Worm (Caenorhabditis elegans) whole organism, L4 larva: ENCODE data around the gene adal-1.

ENCODE experiments used
- D1046.2 ChIP-seq: fragments of 200-800 bp; sonication (Bioruptor generic); IDR thresholded peaks from 2 replicates; pipeline ENCODE4 v1.3.6; 2022; ENCODE audit warnings: missing genetic modification characterization, missing compliant biosample characterization
- F26F4.8 ChIP-seq: fragments of 200-800 bp; sonication (Bioruptor generic); conservative IDR thresholded peaks from 2 replicates; pipeline ENCODE4 v1.3.6; 2022; ENCODE audit warnings: missing genetic modification characterization, missing compliant biosample characterization
- F37D6.2 ChIP-seq: sonication (generic microtip); optimal IDR thresholded peaks from 2 replicates; lab custom pipeline; 2016; ENCODE audit warnings: mild to moderate bottlenecking, missing genetic modification characterization, missing compliant biosample characterization
- F44E2.7 ChIP-seq: fragments of 200-800 bp; sonication (Bioruptor generic); IDR thresholded peaks from 2 replicates; pipeline ENCODE4 v2.1.2; 2022; ENCODE audit warnings: missing genetic modification characterization, missing compliant biosample characterization
- R02D3.7 ChIP-seq: fragments of 150-350 bp; sonication (generic microtip); optimal IDR thresholded peaks from 3 replicates; lab custom pipeline; 2014; ENCODE audit warnings: missing biosample characterization, missing genetic modification characterization
- Y75B8A.6 ChIP-seq: fragments of 200-800 bp; sonication (Bioruptor generic); IDR thresholded peaks from 2 replicates; pipeline ENCODE4 v1.3.6; 2022; ENCODE audit warnings: missing genetic modification reagents, missing genetic modification characterization, missing compliant biosample characterization
- ZK337.2 ChIP-seq: fragments of 200-800 bp; sonication (Bioruptor generic); IDR thresholded peaks from 2 replicates; pipeline ENCODE4 v1.3.6; 2022; ENCODE audit warnings: missing genetic modification reagents, missing genetic modification characterization, missing compliant biosample characterization
- ZK546.5 ChIP-seq, 2 experiments: sonication (generic microtip); optimal IDR thresholded peaks; 2 replicates each; lab custom pipeline; 2017; ENCODE audit warnings: missing biosample characterization in 2 of 2, missing genetic modification characterization in 2 of 2
- aha-1 ChIP-seq: fragments of 150-350 bp; peaks from one replicate; lab custom pipeline; 2014; ENCODE audit warnings: missing biosample characterization, missing genetic modification characterization
- arid-1 ChIP-seq: fragments of 200-800 bp; sonication (Bioruptor generic); conservative IDR thresholded peaks from 2 replicates; pipeline ENCODE4 v1.3.6; 2022; ENCODE audit warnings: missing genetic modification reagents, missing genetic modification characterization, missing compliant biosample characterization
- ceh-44 ChIP-seq: fragments of 200-800 bp; sonication (Bioruptor generic); IDR thresholded peaks from 2 replicates; pipeline ENCODE4 v1.3.6; 2022; ENCODE audit warnings: missing genetic modification reagents, missing genetic modification characterization, missing compliant biosample characterization
- ceh-82 ChIP-seq: sonication (generic microtip); optimal IDR thresholded peaks from 2 replicates; lab custom pipeline; 2017; ENCODE audit warnings: missing biosample characterization, missing genetic modification characterization
- ces-1 ChIP-seq: fragments of 150-350 bp; sonication (generic microtip); optimal IDR thresholded peaks from 4 replicates; lab custom pipeline; 2014; ENCODE audit warnings: missing biosample characterization, missing genetic modification reagents, missing genetic modification characterization
- cey-2 ChIP-seq: sonication (generic microtip); optimal IDR thresholded peaks from 3 replicates; lab custom pipeline; 2017; ENCODE audit warnings: missing genetic modification characterization, mild to moderate bottlenecking, missing compliant biosample characterization, antibody characterized with exemption, borderline replicate concordance; ENCODE audit not compliant: insufficient read depth
- daf-16 ChIP-seq, 3 experiments: sonication (generic microtip); optimal IDR thresholded peaks; 2 replicates each; lab custom pipeline; 2016 to 2017; ENCODE audit warnings: missing genetic modification characterization in 3 of 3, missing genetic modification reagents in 3 of 3, mild to moderate bottlenecking in 2 of 3, missing compliant biosample characterization in 2 of 3, missing biosample characterization in 1 of 3, moderate library complexity in 1 of 3
- dmd-6 ChIP-seq: fragments of 200-800 bp; sonication (Bioruptor generic); IDR thresholded peaks from 2 replicates; pipeline ENCODE4 v1.3.6; 2022; ENCODE audit warnings: missing genetic modification reagents, missing genetic modification characterization, missing compliant biosample characterization
- dve-1 ChIP-seq: sonication (generic microtip); optimal IDR thresholded peaks from 2 replicates; lab custom pipeline; 2017; ENCODE audit warnings: antibody characterized with exemption, mild to moderate bottlenecking, missing genetic modification characterization, missing compliant biosample characterization; ENCODE audit not compliant: insufficient read depth
- hlh-11 ChIP-seq: fragments of 200-800 bp; sonication (Bioruptor generic); optimal IDR thresholded peaks from 2 replicates; lab custom pipeline; 2018; ENCODE audit warnings: mild to moderate bottlenecking, missing genetic modification characterization, missing compliant biosample characterization
- hmg-1.1 ChIP-seq: fragments of 200-800 bp; sonication (Bioruptor generic); IDR thresholded peaks from 2 replicates; pipeline ENCODE4 v1.3.6; 2022; ENCODE audit warnings: missing genetic modification reagents, missing genetic modification characterization, missing compliant biosample characterization
- lin-39 ChIP-seq: fragments of 150-350 bp; optimal IDR thresholded peaks from 2 replicates; lab custom pipeline; 2014; ENCODE audit warnings: missing biosample characterization, missing genetic modification reagents, missing genetic modification characterization
- madf-5 ChIP-seq, 2 experiments: fragments of 200-800 bp; sonication (Bioruptor generic); IDR thresholded peaks; 2 replicates each; pipeline ENCODE4 v1.3.6; 2022; ENCODE audit warnings: missing compliant biosample characterization in 2 of 2, missing genetic modification characterization in 2 of 2
- madf-9 ChIP-seq: fragments of 200-800 bp; sonication (Bioruptor generic); conservative IDR thresholded peaks from 2 replicates; pipeline ENCODE4 v1.3.6; 2022; ENCODE audit warnings: missing genetic modification reagents, missing genetic modification characterization, missing compliant biosample characterization
- mdt-29 ChIP-seq: fragments of 200-800 bp; sonication (Bioruptor generic); IDR thresholded peaks from 2 replicates; pipeline ENCODE4 v1.3.6; 2022; ENCODE audit warnings: missing genetic modification reagents, missing genetic modification characterization, missing compliant biosample characterization
- mxl-2 ChIP-seq: fragments of 200-800 bp; sonication (Bioruptor generic); conservative IDR thresholded peaks from 2 replicates; pipeline ENCODE4 v1.3.6; 2022; ENCODE audit warnings: missing genetic modification reagents, missing genetic modification characterization, missing compliant biosample characterization
- nhr-10 ChIP-seq: fragments of 150-350 bp; optimal IDR thresholded peaks from 2 replicates; lab custom pipeline; 2014; ENCODE audit warnings: missing biosample characterization, missing genetic modification characterization
- nhr-102 ChIP-seq: sonication (generic microtip); optimal IDR thresholded peaks from 2 replicates; lab custom pipeline; 2016; ENCODE audit warnings: mild to moderate bottlenecking, missing genetic modification characterization, moderate library complexity, missing compliant biosample characterization
- nhr-11 ChIP-seq: fragments of 150-350 bp; optimal IDR thresholded peaks from 2 replicates; lab custom pipeline; 2014; ENCODE audit warnings: missing biosample characterization, missing genetic modification characterization
- nhr-111 ChIP-seq: fragments of 200-800 bp; sonication (Bioruptor generic); optimal IDR thresholded peaks from 2 replicates; lab custom pipeline; 2018; ENCODE audit warnings: mild to moderate bottlenecking, missing genetic modification characterization, missing compliant biosample characterization
- nhr-25 ChIP-seq: sonication (generic microtip); optimal IDR thresholded peaks from 2 replicates; lab custom pipeline; 2017; ENCODE audit warnings: missing genetic modification characterization, mild to moderate bottlenecking, missing compliant biosample characterization, antibody characterized with exemption, moderate library complexity, borderline replicate concordance; ENCODE audit not compliant: insufficient read depth
- nhr-28 ChIP-seq: fragments of 150-350 bp; optimal IDR thresholded peaks from 2 replicates; lab custom pipeline; 2014; ENCODE audit warnings: missing biosample characterization, missing genetic modification characterization
- nhr-48 ChIP-seq: sonication (generic microtip); optimal IDR thresholded peaks from 2 replicates; lab custom pipeline; 2016; ENCODE audit warnings: mild to moderate bottlenecking, missing genetic modification characterization, missing compliant biosample characterization
- nhr-6 ChIP-seq: fragments of 150-350 bp; optimal IDR thresholded peaks from 2 replicates; lab custom pipeline; 2014; ENCODE audit warnings: missing biosample characterization, missing genetic modification characterization
- nhr-77 ChIP-seq: fragments of 150-350 bp; optimal IDR thresholded peaks from 2 replicates; lab custom pipeline; 2014; ENCODE audit warnings: missing biosample characterization, missing genetic modification characterization
- sdz-12 ChIP-seq: fragments of 200-800 bp; sonication (Bioruptor generic); optimal IDR thresholded peaks from 2 replicates; lab custom pipeline; 2018; ENCODE audit warnings: mild to moderate bottlenecking, missing genetic modification characterization, missing compliant biosample characterization
- set-16 ChIP-seq: fragments of 200-800 bp; sonication (Bioruptor generic); IDR thresholded peaks from 2 replicates; pipeline ENCODE4 v1.3.6; 2022; ENCODE audit warnings: missing genetic modification reagents, missing genetic modification characterization, missing compliant biosample characterization
- snpc-1.2 ChIP-seq: fragments of 200-800 bp; sonication (Bioruptor generic); IDR thresholded peaks from 2 replicates; pipeline ENCODE4 v1.3.6; 2022; ENCODE audit warnings: missing genetic modification reagents, missing genetic modification characterization, missing compliant biosample characterization
- snpc-4 ChIP-seq: fragments of 150-350 bp; optimal IDR thresholded peaks from 2 replicates; lab custom pipeline; 2014; ENCODE audit warnings: missing biosample characterization, missing genetic modification characterization
- spr-3 ChIP-seq: fragments of 200-800 bp; sonication (Bioruptor generic); optimal IDR thresholded peaks from 2 replicates; lab custom pipeline; 2018; ENCODE audit warnings: mild to moderate bottlenecking, missing genetic modification characterization, missing compliant biosample characterization
- tag-97 ChIP-seq: fragments of 200-800 bp; sonication (Bioruptor generic); IDR thresholded peaks from 2 replicates; pipeline ENCODE4 v1.3.6; 2022; ENCODE audit warnings: missing genetic modification characterization, missing compliant biosample characterization
- unc-130 ChIP-seq: sonication (generic microtip); optimal IDR thresholded peaks from 2 replicates; lab custom pipeline; 2016; ENCODE audit warnings: missing genetic modification reagents, missing genetic modification characterization, missing compliant biosample characterization
- unc-62 ChIP-seq, 3 experiments: fragments of 150-350 bp in 1 of 3; sonication (generic microtip); optimal IDR thresholded peaks in 2 of 3; peaks in 1 of 3; 1 replicate in 1 of 3; 2 replicates in 2 of 3; lab custom pipeline; 2014 to 2017; ENCODE audit warnings: missing biosample characterization in 3 of 3, missing genetic modification characterization in 3 of 3, missing genetic modification reagents in 3 of 3, missing genotype in 1 of 3
- vab-7 ChIP-seq: fragments of 200-800 bp; sonication (Bioruptor generic); IDR thresholded peaks from 2 replicates; pipeline ENCODE4 v1.3.6; 2022; ENCODE audit warnings: missing genetic modification reagents, missing genetic modification characterization, missing compliant biosample characterization
- zfp-2 ChIP-seq: sonication (generic microtip); optimal IDR thresholded peaks from 2 replicates; lab custom pipeline; 2016; ENCODE audit warnings: mild to moderate bottlenecking, missing genetic modification characterization, missing compliant biosample characterization
- zfp-3 ChIP-seq: fragments of 200-800 bp; sonication (Bioruptor generic); conservative IDR thresholded peaks from 2 replicates; pipeline ENCODE4 v1.3.6; 2022; ENCODE audit warnings: missing genetic modification reagents, missing genetic modification characterization, missing compliant biosample characterization
- zip-11 ChIP-seq: fragments of 200-800 bp; sonication (Bioruptor generic); IDR thresholded peaks from 2 replicates; pipeline ENCODE4 v1.3.6; 2022; ENCODE audit warnings: missing genetic modification characterization, missing compliant biosample characterization
- ztf-7 ChIP-seq: fragments of 150-350 bp; optimal IDR thresholded peaks from 2 replicates; lab custom pipeline; 2014; ENCODE audit warnings: missing biosample characterization, missing genetic modification characterization

adal-1 gene

DNA sequence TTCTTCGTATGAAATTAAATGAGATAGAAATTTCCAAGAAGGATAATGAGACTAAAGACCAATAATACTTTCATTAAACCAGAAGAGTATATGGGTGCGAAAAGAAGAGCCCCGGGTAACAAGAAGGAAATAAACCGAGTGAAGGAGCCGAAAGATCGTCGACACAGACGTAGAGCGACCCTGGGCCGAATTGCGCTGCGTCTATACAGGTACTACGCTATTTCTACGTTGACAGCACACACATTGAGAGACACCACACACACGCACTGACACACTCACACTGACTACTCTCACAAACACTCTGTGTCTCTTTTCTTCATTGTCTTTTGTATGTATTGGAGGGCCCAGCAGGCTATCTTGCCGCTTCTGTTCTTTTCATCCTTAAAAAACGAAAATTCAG lies 34.6 kb downstream of the adal-1 start (continued):
- TF ChIP-seq daf-16 (GFP tag; optimal IDR thresholded peaks at IDR 0.05; lab: Kevin White, UChicago) = no peak
- peak; percentile 40 for TF ChIP-seq daf-16 (tag; optimal IDR thresholded peaks at IDR 0.05; lab: Kevin White, UChicago)
- TF ChIP-seq nhr-6 (tag; lab: Kevin White, UChicago) = peak; percentile 2
- TF ChIP-seq arid-1 = no peak
- TF ChIP-seq nhr-102 = no peak
- TF ChIP-seq snpc-4 (tag; lab: Kevin White, UChicago) = no peak
- no peak for TF ChIP-seq nhr-48 (tag; lab: Kevin White, UChicago)
- TF ChIP-seq ceh-44 (GFP tag; lab: Robert Waterston, UW) = no peak
- TF ChIP-seq dmd-6 = peak; percentile 46; the same call in 1 of the 2 replicates
- no peak for TF ChIP-seq Y75B8A.6
- peak; percentile 71 for TF ChIP-seq hmg-1.1 (GFP tag; lab: Robert Waterston, UW)
- TF ChIP-seq zip-11 (GFP tag; lab: Robert Waterston, UW) = no peak
- TF ChIP-seq, all 104 proteins: peak for 22

ce11 chrII:6858201-6858600 lies 35.2 kb downstream of the adal-1 start, which contains the start of gene dnj-5:
Gene dnj-5 (minus strand): TSS chrII:6858301.
- TF ChIP-seq unc-130 (GFP tag; lab: Kevin White, UChicago) = no peak
- TF ChIP-seq aha-1 (tag; lab: Kevin White, UChicago) = peak; percentile 50
- TF ChIP-seq zfp-3 (GFP tag; lab: Robert Waterston, UW) = no peak
- TF ChIP-seq madf-9 = no peak
- TF ChIP-seq spr-3 (GFP tag; lab: Kevin White, UChicago) = no peak
- TF ChIP-seq, all 104 proteins: peak for 1

- peak; percentile 39 for TF ChIP-seq F37D6.2 (tag; lab: Kevin White, UChicago)
- TF ChIP-seq nhr-77 (tag; lab: Kevin White, UChicago) = peak; percentile 56
- TF ChIP-seq zfp-2 = no peak
- peak; percentile 75 for TF ChIP-seq nhr-25 (tag; lab: Kevin White, UChicago)
- peak; percentile 76 for TF ChIP-seq nhr-11
- no peak for TF ChIP-seq ZK546.5 (tag; optimal IDR thresholded peaks at IDR 0.05; lab: Kevin White, UChicago)
- TF ChIP-seq R02D3.7 (tag; lab: Kevin White, UChicago) = no peak
- peak; percentile 66; the same call in 1 of the 2 replicates for TF ChIP-seq ZK337.2 (GFP tag; lab: Robert Waterston, UW)
- TF ChIP-seq lin-39 (tag; lab: Kevin White, UChicago) = no peak
- TF ChIP-seq madf-5 (GFP tag; IDR thresholded peaks at IDR 0.05; lab: Robert Waterston, UW) = peak; percentile 18 to 74; a peak in 1 of 4 replicates
- TF ChIP-seq ceh-82 (tag; lab: Kevin White, UChicago) = no peak
- peak; percentile 59 for TF ChIP-seq dve-1 (tag; lab: Kevin White, UChicago)
- TF ChIP-seq ztf-7 (tag; lab: Kevin White, UChicago) = peak; percentile 5
- TF ChIP-seq mxl-2 (GFP tag; lab: Robert Waterston, UW) = 0 out of 2 replicates have a peak, but pooled peaks have one; percentile 4
- TF ChIP-seq nhr-28 = peak; percentile 68
- TF ChIP-seq nhr-6 (tag; lab: Kevin White, UChicago) = peak; percentile 16
- peak; percentile 71 for TF ChIP-seq hlh-11 (tag; lab: Kevin White, UChicago)
- TF ChIP-seq set-16 (GFP tag; lab: Robert Waterston, UW) = peak; percentile 65
- TF ChIP-seq cey-2 (tag; lab: Kevin White, UChicago) = no peak
- no peak for TF ChIP-seq tag-97 (GFP tag; lab: Robert Waterston, UW)
- TF ChIP-seq F26F4.8 (GFP tag; lab: Robert Waterston, UW) = peak; percentile 56; the same call in 1 of the 2 replicates
- TF ChIP-seq mdt-29 (GFP tag; lab: Robert Waterston, UW) = peak; percentile 65; the same call in 1 of the 2 replicates
- peak; percentile 82; the same call in 1 of the 2 replicates for TF ChIP-seq F44E2.7 (GFP tag; lab: Robert Waterston, UW)
- peak in 1 of 2 experiments; percentile 1 for TF ChIP-seq unc-62 (GFP tag; optimal IDR thresholded peaks at IDR 0.05 in 1 of 2; lab: Kevin White, UChicago)
- no peak for TF ChIP-seq unc-62 (tag; optimal IDR thresholded peaks at IDR 0.05; lab: Kevin White, UChicago)
- peak; percentile 81 for TF ChIP-seq vab-7 (GFP tag; lab: Robert Waterston, UW)
- TF ChIP-seq sdz-12 = peak; percentile 83
- TF ChIP-seq D1046.2 (GFP tag; lab: Robert Waterston, UW) = peak; percentile 60; the same call in 1 of the 2 replicates
- peak; percentile 73 for TF ChIP-seq snpc-1.2 (GFP tag; lab: Robert Waterston, UW)
- TF ChIP-seq ces-1 (GFP tag; lab: Kevin White, UChicago) = no peak
- TF ChIP-seq nhr-10 (tag; lab: Kevin White, UChicago) = no peak
- TF ChIP-seq zip-11 (GFP tag; lab: Robert Waterston, UW) = 0 out of 2 replicates have a peak, but pooled peaks have one; percentile 36
- peak; percentile 52 for TF ChIP-seq nhr-111 (GFP tag; lab: Kevin White, UChicago)
- TF ChIP-seq ceh-44 (GFP tag; lab: Robert Waterston, UW) = no peak
These were observed 40.4 kb downstream of the adal-1 start for ce11 chrII:6853059-6853466.
